Fruit fly (Drosophila melanogaster): ENCODE data around the gene CG9154.

The CG9154 gene

dm6 chr2L:6081134-6081832 is 10.8 kb upstream of the CG9154 start:
- peak in 1 of 2 experiments; percentile 55 for TF ChIP-seq dl (GFP tag; optimal IDR thresholded peaks at IDR 0.05; ENCODE audit: insufficient read depth in 1 of 2, partially characterized antibody in 2 of 2)
- TF ChIP-seq Vsx2 (GFP tag; optimal IDR thresholded peaks at IDR 0.05; ENCODE audit: partially characterized antibody): peak; percentile 9
- TF ChIP-seq sv (GFP tag; optimal IDR thresholded peaks at IDR 0.05): no peak
- no peak for TF ChIP-seq OdsH (GFP tag; optimal IDR thresholded peaks at IDR 0.05)
- TF ChIP-seq psq (GFP tag; optimal IDR thresholded peaks at IDR 0.05): peak; percentile 57
- no peak for TF ChIP-seq Abd-B (GFP tag; optimal IDR thresholded peaks at IDR 0.05)
- TF ChIP-seq Rel (GFP tag; optimal IDR thresholded peaks at IDR 0.05): no peak
- TF ChIP-seq Rel (tag; optimal IDR thresholded peaks at IDR 0.05): peak; percentile 50
- peak; percentile 54 for TF ChIP-seq Sp1 (GFP tag; optimal IDR thresholded peaks at IDR 0.05)
- TF ChIP-seq HLH106 (tag; optimal IDR thresholded peaks at IDR 0.05): peak; percentile 15
- peak; percentile 51 for TF ChIP-seq lola (GFP tag; optimal IDR thresholded peaks at IDR 0.05)
- TF ChIP-seq tai (GFP tag; optimal IDR thresholded peaks at IDR 0.05): peak; percentile 49
- peak; percentile 5 for TF ChIP-seq h (GFP tag; optimal IDR thresholded peaks at IDR 0.05)
- TF ChIP-seq CG9705 (GFP tag; optimal IDR thresholded peaks at IDR 0.05): peak; percentile 36
- peak; percentile 40 for TF ChIP-seq woc (GFP tag; optimal IDR thresholded peaks at IDR 0.05)

DNA sequence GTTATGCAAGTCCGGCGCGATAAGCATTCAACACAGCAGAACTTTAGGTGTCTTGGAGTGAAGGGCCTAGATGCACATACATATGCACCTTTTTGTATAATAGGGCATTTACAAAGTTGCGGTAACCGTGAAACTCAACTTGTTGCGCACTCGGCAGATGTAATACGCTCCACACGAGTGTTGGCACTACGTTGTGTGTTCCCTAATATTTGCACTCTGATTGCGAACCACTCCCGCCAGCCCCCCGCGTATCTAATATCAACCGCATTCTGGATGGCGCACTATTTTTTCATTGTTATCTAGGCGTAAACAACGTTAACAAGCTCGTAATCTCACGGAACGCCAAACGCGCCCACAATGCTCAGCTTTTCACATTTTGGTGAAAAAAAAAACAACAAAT is 9.8 kb upstream of the CG9154 start:
- TF ChIP-seq Hr83 (GFP tag; optimal IDR thresholded peaks at IDR 0.05; ENCODE audit: poor library complexity, severe bottlenecking) (no peak), Rel (GFP tag; optimal IDR thresholded peaks at IDR 0.05) (no peak), Rel (tag; optimal IDR thresholded peaks at IDR 0.05) (peak; percentile 11)

DNA sequence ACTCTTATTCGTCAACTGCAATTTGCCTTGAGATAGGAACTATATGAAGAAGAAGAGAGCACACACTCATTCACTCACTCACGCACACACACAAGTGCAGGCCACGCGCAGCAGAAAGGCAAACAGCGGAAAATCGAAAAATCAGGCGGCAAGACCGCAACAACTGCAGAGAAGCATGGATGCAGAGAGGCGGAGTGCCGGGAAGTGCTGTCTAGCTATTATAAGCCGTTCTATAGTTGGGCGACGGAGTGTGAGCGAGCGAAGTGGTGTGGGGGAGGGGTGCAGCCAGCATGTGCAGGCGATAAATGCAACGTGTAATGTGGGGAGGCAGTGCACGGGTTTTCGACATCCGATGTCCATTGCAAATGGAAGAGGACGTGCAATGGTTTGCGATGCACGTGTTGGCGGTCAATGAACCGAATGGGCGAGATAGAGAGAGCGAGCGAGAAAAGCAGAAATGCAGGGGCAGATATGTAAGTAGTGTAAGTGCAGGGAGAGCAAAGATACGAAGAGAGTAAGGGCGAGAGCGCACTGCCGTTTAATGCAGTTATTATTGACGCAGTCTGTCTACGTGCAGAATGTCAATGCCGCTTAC is 8.4 kb upstream of the CG9154 start:
- no peak for TF ChIP-seq N (GFP tag; optimal IDR thresholded peaks at IDR 0.05)
- no peak for TF ChIP-seq Hr78 (GFP tag; optimal IDR thresholded peaks at IDR 0.05)
- no peak for TF ChIP-seq jim (GFP tag; optimal IDR thresholded peaks at IDR 0.05)
- TF ChIP-seq Myc (optimal IDR thresholded peaks at IDR 0.05): no peak
- peak; percentile 57 for TF ChIP-seq psq (GFP tag; optimal IDR thresholded peaks at IDR 0.05)
- peak; percentile 30 for TF ChIP-seq Dif (GFP tag; optimal IDR thresholded peaks at IDR 0.05; ENCODE audit: partially characterized antibody)
- peak; percentile 23 for TF ChIP-seq Sp1 (GFP tag; optimal IDR thresholded peaks at IDR 0.05)
- no peak for TF ChIP-seq GATAd (GFP tag; optimal IDR thresholded peaks at IDR 0.05)
- TF ChIP-seq tai (GFP tag; optimal IDR thresholded peaks at IDR 0.05): peak; percentile 95
- no peak for TF ChIP-seq Vsx2 (GFP tag; optimal IDR thresholded peaks at IDR 0.05; ENCODE audit: partially characterized antibody)
- no peak for TF ChIP-seq brk (GFP tag; optimal IDR thresholded peaks at IDR 0.05)
- no peak for TF ChIP-seq dsf (GFP tag; optimal IDR thresholded peaks at IDR 0.05; ENCODE audit: borderline replicate concordance)
- no peak for TF ChIP-seq lola (GFP tag; optimal IDR thresholded peaks at IDR 0.05)
- peak; percentile 0 to 19 for TF ChIP-seq dl (GFP tag; optimal IDR thresholded peaks at IDR 0.05; ENCODE audit: insufficient read depth in 1 of 2, partially characterized antibody in 2 of 2)
- TF ChIP-seq pan (optimal IDR thresholded peaks at IDR 0.05): no peak
- no peak for TF ChIP-seq Rel (GFP tag; optimal IDR thresholded peaks at IDR 0.05)
- TF ChIP-seq Rel (tag; optimal IDR thresholded peaks at IDR 0.05): peak; percentile 17
- TF ChIP-seq usp (GFP tag; optimal IDR thresholded peaks at IDR 0.05): no peak
- no peak for TF ChIP-seq br (GFP tag; optimal IDR thresholded peaks at IDR 0.05)
- TF ChIP-seq h (GFP tag; optimal IDR thresholded peaks at IDR 0.05): peak; percentile 31
- no peak for TF ChIP-seq fru (GFP tag; optimal IDR thresholded peaks at IDR 0.05)
- no peak for TF ChIP-seq Hr83 (GFP tag; optimal IDR thresholded peaks at IDR 0.05; ENCODE audit: poor library complexity, severe bottlenecking)

DNA sequence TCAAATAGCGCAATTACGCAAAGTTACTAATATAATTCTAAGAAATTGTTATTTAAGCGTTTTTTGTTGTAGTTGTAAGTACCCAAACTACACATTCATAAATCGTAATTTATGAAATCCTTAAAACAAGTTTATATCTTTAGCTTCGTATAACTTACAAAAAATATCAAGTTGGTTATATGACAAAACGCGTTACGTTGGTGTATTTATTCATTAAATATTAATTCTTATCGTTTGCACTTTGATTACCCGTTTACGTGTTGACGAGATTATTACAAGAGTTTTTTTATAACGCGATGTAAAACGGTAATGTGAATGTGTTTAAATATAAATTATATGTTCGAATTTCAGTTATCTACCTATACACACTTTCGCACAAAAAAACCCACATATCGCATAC is 7.1 kb upstream of the CG9154 start:
- TF ChIP-seq Vsx2 (GFP tag; optimal IDR thresholded peaks at IDR 0.05; ENCODE audit: partially characterized antibody) (no peak), pan (optimal IDR thresholded peaks at IDR 0.05) (no peak), HLH106 (tag; optimal IDR thresholded peaks at IDR 0.05) (no peak), tai (GFP tag; optimal IDR thresholded peaks at IDR 0.05) (no peak), dmrt93B (GFP tag; optimal IDR thresholded peaks at IDR 0.05) (no peak), foxo (GFP tag; optimal IDR thresholded peaks at IDR 0.05) (no peak), Mio (GFP tag; optimal IDR thresholded peaks at IDR 0.05) (no peak), Dfd (GFP tag; optimal IDR thresholded peaks at IDR 0.05) (no peak), br (GFP tag; optimal IDR thresholded peaks at IDR 0.05) (no peak), CG32264 (GFP tag; optimal IDR thresholded peaks at IDR 0.05) (no peak), Hr78 (GFP tag; optimal IDR thresholded peaks at IDR 0.05) (no peak), OdsH (GFP tag; optimal IDR thresholded peaks at IDR 0.05) (no peak), CrebA (GFP tag; optimal IDR thresholded peaks at IDR 0.05; ENCODE audit: borderline replicate concordance) (no peak), Sp1 (GFP tag; optimal IDR thresholded peaks at IDR 0.05) (no peak), N (GFP tag; optimal IDR thresholded peaks at IDR 0.05) (no peak), GATAd (GFP tag; optimal IDR thresholded peaks at IDR 0.05) (no peak), dl (GFP tag; optimal IDR thresholded peaks at IDR 0.05; ENCODE audit: insufficient read depth in 1 of 2, partially characterized antibody in 2 of 2) (no peak), brk (GFP tag; optimal IDR thresholded peaks at IDR 0.05) (no peak)

Data from whole organism, wandering third instar larva.